Worm (Caenorhabditis elegans) whole organism, late embryonic: ENCODE measurements around the gene F47C12.7.

Experiments
- C08G9.2 ChIP-seq: sonication (generic microtip); optimal IDR thresholded peaks from 2 replicates; lab custom pipeline; 2016; ENCODE audit warnings: mild to moderate bottlenecking, missing genetic modification characterization, moderate library complexity, missing compliant biosample characterization
- K09A11.1 ChIP-seq: sonication (generic microtip); optimal IDR thresholded peaks from 2 replicates; lab custom pipeline; 2017; ENCODE audit warnings: antibody characterized with exemption, mild to moderate bottlenecking, missing genetic modification characterization, missing compliant biosample characterization; ENCODE audit not compliant: insufficient read depth
- ama-1 ChIP-seq: fragments of 150-350 bp; optimal IDR thresholded peaks from 2 replicates; lab custom pipeline; 2014
- ceh-2 ChIP-seq: sonication (generic microtip); optimal IDR thresholded peaks from 2 replicates; lab custom pipeline; 2016; ENCODE audit warnings: missing genotype, missing genetic modification characterization, missing compliant biosample characterization
- ceh-22 ChIP-seq: sonication (generic microtip); optimal IDR thresholded peaks from 2 replicates; lab custom pipeline; 2017; ENCODE audit warnings: missing biosample characterization, missing genetic modification characterization
- ceh-24 ChIP-seq: sonication (generic microtip); optimal IDR thresholded peaks from 2 replicates; lab custom pipeline; 2016; ENCODE audit warnings: mild to moderate bottlenecking, missing genetic modification characterization, missing compliant biosample characterization
- ceh-30 ChIP-seq: fragments of 150-350 bp; optimal IDR thresholded peaks from 2 replicates; lab custom pipeline; 2014; ENCODE audit warnings: missing biosample characterization, missing genetic modification characterization
- ceh-31 ChIP-seq: sonication (generic microtip); optimal IDR thresholded peaks from 2 replicates; lab custom pipeline; 2016; ENCODE audit warnings: missing genetic modification characterization, missing compliant biosample characterization
- ceh-34 ChIP-seq: sonication (generic microtip); optimal IDR thresholded peaks from 2 replicates; lab custom pipeline; 2016; ENCODE audit warnings: mild to moderate bottlenecking, missing genetic modification characterization, missing compliant biosample characterization
- ceh-48 ChIP-seq: sonication (generic microtip); optimal IDR thresholded peaks from 2 replicates; lab custom pipeline; 2016; ENCODE audit warnings: missing genetic modification characterization, inconsistent platforms, missing compliant biosample characterization
- ceh-6 ChIP-seq: fragments of 200-800 bp; sonication (Bioruptor generic); optimal IDR thresholded peaks from 2 replicates; lab custom pipeline; 2018; ENCODE audit warnings: mild to moderate bottlenecking, missing genetic modification characterization, missing compliant biosample characterization
- ceh-9 ChIP-seq: sonication (generic microtip); optimal IDR thresholded peaks from 2 replicates; lab custom pipeline; 2016; ENCODE audit warnings: mild to moderate bottlenecking, missing genetic modification characterization, inconsistent platforms, missing compliant biosample characterization
- dmd-4 ChIP-seq: sonication (generic microtip); optimal IDR thresholded peaks from 2 replicates; lab custom pipeline; 2016; ENCODE audit warnings: borderline replicate concordance, missing genetic modification characterization, missing compliant biosample characterization
- dve-1 ChIP-seq: sonication (generic microtip); optimal IDR thresholded peaks from 2 replicates; lab custom pipeline; 2017; ENCODE audit warnings: antibody characterized with exemption, mild to moderate bottlenecking, missing genetic modification characterization, missing compliant biosample characterization
- elt-2 ChIP-seq: sonication (generic microtip); optimal IDR thresholded peaks from 2 replicates; lab custom pipeline; 2016; ENCODE audit warnings: missing genetic modification reagents, missing genetic modification characterization, missing compliant biosample characterization
- ets-4 ChIP-seq: sonication (generic microtip); optimal IDR thresholded peaks from 2 replicates; lab custom pipeline; 2016; ENCODE audit warnings: missing genetic modification characterization, missing compliant biosample characterization
- fax-1 ChIP-seq: sonication (generic microtip); optimal IDR thresholded peaks from 2 replicates; lab custom pipeline; 2016; ENCODE audit warnings: missing genotype, missing genetic modification characterization, missing compliant biosample characterization
- fkh-10 ChIP-seq: fragments of 150-350 bp; optimal IDR thresholded peaks from 2 replicates; lab custom pipeline; 2014; ENCODE audit warnings: missing biosample characterization, missing genetic modification reagents, missing genetic modification characterization
- gmeb-2 ChIP-seq: sonication (generic microtip); optimal IDR thresholded peaks from 2 replicates; lab custom pipeline; 2016; ENCODE audit warnings: missing genetic modification characterization, inconsistent platforms, missing compliant biosample characterization
- hlh-13 ChIP-seq: fragments of 200-800 bp; sonication (Bioruptor generic); optimal IDR thresholded peaks from 2 replicates; lab custom pipeline; 2018; ENCODE audit warnings: mild to moderate bottlenecking, missing genetic modification characterization, missing compliant biosample characterization
- hlh-15 ChIP-seq: sonication (generic microtip); optimal IDR thresholded peaks from 2 replicates; lab custom pipeline; 2016; ENCODE audit warnings: missing genetic modification characterization, missing compliant biosample characterization
- hlh-8 ChIP-seq: sonication (generic microtip); optimal IDR thresholded peaks from 2 replicates; lab custom pipeline; 2016; ENCODE audit warnings: missing genotype, missing genetic modification characterization, missing compliant biosample characterization
- lin-11 ChIP-seq: fragments of 200-800 bp; sonication (Bioruptor generic); optimal IDR thresholded peaks from 2 replicates; lab custom pipeline; 2018; ENCODE audit warnings: mild to moderate bottlenecking, missing genetic modification characterization, missing compliant biosample characterization
- mec-3 ChIP-seq: sonication (generic microtip); optimal IDR thresholded peaks from 2 replicates; lab custom pipeline; 2016; ENCODE audit warnings: borderline replicate concordance, missing genetic modification characterization, missing compliant biosample characterization
- nhr-232 ChIP-seq: sonication (generic microtip); optimal IDR thresholded peaks from 2 replicates; lab custom pipeline; 2016; ENCODE audit warnings: missing genetic modification characterization, missing compliant biosample characterization
- npax-4 ChIP-seq: sonication (generic microtip); optimal IDR thresholded peaks from 2 replicates; lab custom pipeline; 2016; ENCODE audit warnings: missing genetic modification characterization, missing compliant biosample characterization
- pag-3 ChIP-seq: sonication (generic microtip); optimal IDR thresholded peaks from 2 replicates; lab custom pipeline; 2016; ENCODE audit warnings: missing compliant biosample characterization, missing genetic modification characterization, borderline replicate concordance
- pat-9 ChIP-seq: fragments of 200-800 bp; sonication (Bioruptor generic); optimal IDR thresholded peaks from 2 replicates; lab custom pipeline; 2018; ENCODE audit warnings: mild to moderate bottlenecking, missing genetic modification characterization, moderate library complexity, missing compliant biosample characterization
- pros-1 ChIP-seq: fragments of 150-350 bp; optimal IDR thresholded peaks from 2 replicates; lab custom pipeline; 2014; ENCODE audit warnings: missing biosample characterization, missing genetic modification reagents, missing genetic modification characterization
- ref-2 ChIP-seq: sonication (generic microtip); optimal IDR thresholded peaks from 2 replicates; lab custom pipeline; 2016; ENCODE audit warnings: missing genetic modification characterization, missing compliant biosample characterization
- sox-2 ChIP-seq: fragments of 200-800 bp; sonication (Bioruptor generic); IDR thresholded peaks from 2 replicates; pipeline ENCODE4 v1.3.6; 2022; ENCODE audit warnings: missing genetic modification reagents, missing genetic modification characterization, missing compliant biosample characterization
- ttx-3 ChIP-seq: sonication (generic microtip); optimal IDR thresholded peaks from 2 replicates; lab custom pipeline; 2016; ENCODE audit warnings: missing genetic modification reagents, missing genetic modification characterization, missing compliant biosample characterization
- unc-3 ChIP-seq, 2 experiments: fragments of 200-800 bp in 1 of 2; sonication (Bioruptor generic) in 1 of 2; sonication (generic microtip) in 1 of 2; conservative IDR thresholded peaks in 1 of 2; optimal IDR thresholded peaks in 1 of 2; 2 replicates each; pipeline versions ENCODE4 v1.3.6 to Lab custom; 2016 to 2022; ENCODE audit warnings: missing compliant biosample characterization in 2 of 2, missing genetic modification characterization in 2 of 2, missing genetic modification reagents in 1 of 2
- unc-42 ChIP-seq: sonication (generic microtip); optimal IDR thresholded peaks from 2 replicates; lab custom pipeline; 2016; ENCODE audit warnings: missing genotype, missing genetic modification characterization, missing compliant biosample characterization
- ztf-16 ChIP-seq: sonication (generic microtip); optimal IDR thresholded peaks from 2 replicates; lab custom pipeline; 2017; ENCODE audit warnings: missing genetic modification characterization, missing compliant biosample characterization

The F47C12.7 gene

ce11 chrIV:4013621-4014020 lies 18.3 kb upstream of the F47C12.7 start:
- no peak for TF ChIP-seq pros-1 (tag; lab: Kevin White, UChicago)
- TF ChIP-seq ceh-34 = no peak
- no peak for TF ChIP-seq K09A11.1 (tag; lab: Kevin White, UChicago)
- TF ChIP-seq ceh-6 (GFP tag; lab: Kevin White, UChicago) = no peak
- no peak for TF ChIP-seq ceh-9 (tag; lab: Kevin White, UChicago)

DNA sequence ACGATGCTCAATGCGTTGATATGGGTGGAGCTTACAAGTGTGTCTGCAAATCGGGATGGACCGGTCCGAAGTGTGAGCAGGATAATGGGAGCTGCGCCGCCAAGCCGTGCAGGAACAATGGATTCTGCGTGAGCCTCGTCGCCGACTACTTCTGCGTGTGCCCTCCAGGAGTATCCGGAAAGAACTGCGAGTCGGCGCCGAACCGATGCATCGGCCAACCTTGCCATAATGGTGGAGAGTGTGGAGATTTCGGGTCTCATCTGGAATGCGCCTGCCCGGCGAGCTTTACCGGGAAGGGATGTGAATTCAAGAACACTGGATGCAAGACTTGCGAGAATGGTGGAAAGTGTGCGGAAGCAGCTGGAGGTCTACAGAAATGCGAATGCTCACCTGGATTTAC lies 14.6 kb upstream of the F47C12.7 start:
- TF ChIP-seq pag-3 (no peak), ceh-22 (tag; lab: Kevin White, UChicago) (no peak), mec-3 (tag; lab: Kevin White, UChicago) (no peak), nhr-232 (tag; lab: Kevin White, UChicago) (no peak), fkh-10 (GFP tag; lab: Kevin White, UChicago) (no peak), C08G9.2 (no peak), ceh-31 (tag; lab: Kevin White, UChicago) (no peak), K09A11.1 (tag; lab: Kevin White, UChicago) (no peak), ama-1 (lab: Kevin White, UChicago) (no peak), npax-4 (tag; lab: Kevin White, UChicago) (no peak), unc-3 (GFP tag; conservative IDR thresholded peaks at IDR 0.05; lab: Robert Waterston, UW) (no peak), unc-3 (tag; optimal IDR thresholded peaks at IDR 0.05; lab: Kevin White, UChicago) (no peak), ceh-30 (tag; lab: Kevin White, UChicago) (no peak), hlh-8 (tag; lab: Kevin White, UChicago) (no peak)
- TF ChIP-seq, all 69 proteins: peak for 0

- TF ChIP-seq ceh-22 (tag; lab: Kevin White, UChicago) (no peak), gmeb-2 (tag; lab: Kevin White, UChicago) (no peak), ceh-2 (tag; lab: Kevin White, UChicago) (no peak), lin-11 (no peak), ets-4 (tag; lab: Kevin White, UChicago) (no peak), sox-2 (GFP tag; lab: Robert Waterston, UW) (no peak), dve-1 (tag; lab: Kevin White, UChicago) (no peak), ztf-16 (tag; lab: Kevin White, UChicago) (no peak), fkh-10 (GFP tag; lab: Kevin White, UChicago) (no peak), ceh-24 (tag; lab: Kevin White, UChicago) (no peak), hlh-13 (no peak)
Measured at ce11 chrIV:4008440-4008839, 13.2 kb upstream of the F47C12.7 start.

- TF ChIP-seq ref-2 (tag; lab: Kevin White, UChicago) (no peak), mec-3 (tag; lab: Kevin White, UChicago) (no peak), unc-42 (tag; lab: Kevin White, UChicago) (peak; percentile 72), dmd-4 (tag; lab: Kevin White, UChicago) (no peak), ceh-2 (tag; lab: Kevin White, UChicago) (no peak), fax-1 (tag; lab: Kevin White, UChicago) (no peak), hlh-13 (no peak), ceh-31 (tag; lab: Kevin White, UChicago) (peak; percentile 1), elt-2 (no peak), hlh-15 (no peak), ceh-48 (tag; lab: Kevin White, UChicago) (peak; percentile 24), pat-9 (tag; lab: Kevin White, UChicago) (no peak)
- TF ChIP-seq, all 69 proteins: peak for 3
Measured at ce11 chrIV:4007697-4008096, 12.4 kb upstream of the F47C12.7 start, which contains the start of gene W02C12.2. TSS of gene W02C12.2 (minus strand) at chrIV:4007973.

ce11 chrIV:4005166-4005565 lies 9.9 kb upstream of the F47C12.7 start:
- TF ChIP-seq unc-42 (tag; lab: Kevin White, UChicago) = peak; percentile 74
- no peak for TF ChIP-seq ceh-6 (GFP tag; lab: Kevin White, UChicago)
- TF ChIP-seq ttx-3 (tag; lab: Kevin White, UChicago) = no peak
- TF ChIP-seq, all 69 proteins: peak for 1
